Fruit fly (Drosophila melanogaster) whole organism, embryonic: Measurements from ENCODE around the gene Chro.

ENCODE experiments used
- CG10209 ChIP-seq: fragments of 200-800 bp; sonication (Bioruptor generic); optimal IDR thresholded peaks from 3 replicates; lab custom pipeline; 2017; ENCODE audit warnings: missing biosample characterization, mild to moderate bottlenecking, missing genetic modification characterization, missing genetic modification reagents
- CG10267 ChIP-seq: fragments of 200-800 bp; sonication (Bioruptor generic); optimal IDR thresholded peaks from 2 replicates; lab custom pipeline; 2018; ENCODE audit warnings: missing biosample characterization, mild to moderate bottlenecking, missing genetic modification characterization, moderate library complexity
- CG10543 ChIP-seq: fragments of 200-800 bp; sonication (Bioruptor generic); optimal IDR thresholded peaks from 3 replicates; lab custom pipeline; 2017; ENCODE audit warnings: missing biosample characterization, mild to moderate bottlenecking, missing genetic modification characterization, moderate library complexity
- CG10654 ChIP-seq: fragments of 200-800 bp; sonication (Bioruptor generic); optimal IDR thresholded peaks from 2 replicates; lab custom pipeline; 2016; ENCODE audit warnings: missing biosample characterization, missing genetic modification characterization
- CG12659 ChIP-seq: fragments of 200-800 bp; sonication (Bioruptor generic); optimal IDR thresholded peaks from 3 replicates; lab custom pipeline; 2017; ENCODE audit warnings: mild to moderate bottlenecking, missing biosample characterization, missing genetic modification reagents, missing genetic modification characterization
- CG15011 ChIP-seq: fragments of 200-800 bp; sonication (Bioruptor generic); optimal IDR thresholded peaks from 3 replicates; lab custom pipeline; 2018; ENCODE audit warnings: missing biosample characterization, mild to moderate bottlenecking, missing genetic modification characterization
- CG15696 ChIP-seq: fragments of 200-800 bp; sonication (Bioruptor generic); optimal IDR thresholded peaks from 2 replicates; lab custom pipeline; 2019; ENCODE audit warnings: missing biosample characterization, mild to moderate bottlenecking, missing genetic modification characterization, moderate library complexity
- CG16813 ChIP-seq: fragments of 200-800 bp; sonication (Bioruptor generic); IDR thresholded peaks from 3 replicates; pipeline ENCODE4 v1.3.6; 2022; ENCODE audit warnings: missing biosample characterization, missing genetic modification characterization; ENCODE audit not compliant: partially characterized antibody
- CG17802 ChIP-seq: fragments of 200-800 bp; sonication (Bioruptor generic); optimal IDR thresholded peaks from 2 replicates; lab custom pipeline; 2018; ENCODE audit warnings: missing biosample characterization, mild to moderate bottlenecking, missing genetic modification characterization, moderate library complexity
- CG17829 ChIP-seq: fragments of 200-800 bp; optimal IDR thresholded peaks from 2 replicates; lab custom pipeline; 2019; ENCODE audit warnings: missing biosample characterization, mild to moderate bottlenecking, missing genetic modification characterization, moderate library complexity
- CG18011 ChIP-seq: fragments of 200-800 bp; sonication (Bioruptor generic); optimal IDR thresholded peaks from 2 replicates; lab custom pipeline; 2017; ENCODE audit warnings: missing biosample characterization, missing genetic modification characterization, mild to moderate bottlenecking, moderate library complexity, missing genotype
- CG18262 ChIP-seq: fragments of 200-800 bp; optimal IDR thresholded peaks from 3 replicates; lab custom pipeline; 2019; ENCODE audit warnings: missing biosample characterization, mild to moderate bottlenecking, missing genetic modification characterization, moderate library complexity
- CG7556 ChIP-seq: fragments of 200-800 bp; sonication (Bioruptor generic); optimal IDR thresholded peaks from 2 replicates; lab custom pipeline; 2017; ENCODE audit warnings: missing biosample characterization, mild to moderate bottlenecking, missing genetic modification characterization
- CG9215 ChIP-seq: fragments of 200-800 bp; sonication (Bioruptor generic); IDR thresholded peaks from 2 replicates; pipeline ENCODE4 v1.3.6; 2022; ENCODE audit warnings: missing biosample characterization, missing genetic modification characterization
- Dad ChIP-seq: fragments of 200-800 bp; sonication (Bioruptor generic); optimal IDR thresholded peaks from 3 replicates; lab custom pipeline; 2016; ENCODE audit warnings: missing biosample characterization, missing genetic modification characterization
- Dref ChIP-seq: fragments of 200-800 bp; sonication (Bioruptor generic); IDR thresholded peaks from 2 replicates; pipeline ENCODE4 v1.3.6; 2022; ENCODE audit warnings: missing biosample characterization, missing genetic modification characterization
- Fer3 ChIP-seq: fragments of 200-800 bp; sonication (Bioruptor generic); optimal IDR thresholded peaks from 2 replicates; lab custom pipeline; 2018; ENCODE audit warnings: missing biosample characterization, mild to moderate bottlenecking, missing genetic modification characterization, moderate library complexity
- Hr51 ChIP-seq, 2 experiments: fragments of 200-800 bp; sonication (Bioruptor generic); optimal IDR thresholded peaks; 2 replicates in 1 of 2; 3 replicates in 1 of 2; lab custom pipeline; 2016 to 2018; ENCODE audit warnings: missing biosample characterization in 2 of 2, missing genetic modification characterization in 2 of 2, mild to moderate bottlenecking in 1 of 2, moderate library complexity in 1 of 2
- Myb ChIP-seq: fragments of 200-800 bp; sonication (Bioruptor generic); optimal IDR thresholded peaks from 2 replicates; lab custom pipeline; 2016; ENCODE audit warnings: missing biosample characterization, missing genetic modification characterization
- Sox102F ChIP-seq: fragments of 200-800 bp; sonication (Bioruptor generic); optimal IDR thresholded peaks from 2 replicates; lab custom pipeline; 2018; ENCODE audit warnings: missing biosample characterization, mild to moderate bottlenecking, missing genetic modification characterization, moderate library complexity
- Ssrp ChIP-seq: fragments of 200-800 bp; sonication (Bioruptor generic); optimal IDR thresholded peaks from 2 replicates; lab custom pipeline; 2018; ENCODE audit warnings: missing biosample characterization, mild to moderate bottlenecking, missing genetic modification characterization, moderate library complexity
- Taf1 ChIP-seq: fragments of 200-800 bp; sonication (Bioruptor generic); IDR thresholded peaks from 2 replicates; pipeline ENCODE4 v1.3.6; 2022; ENCODE audit warnings: missing biosample characterization, missing genetic modification characterization
- Vsx1 ChIP-seq: fragments of 200-800 bp; sonication (Bioruptor generic); optimal IDR thresholded peaks from 2 replicates; lab custom pipeline; 2017; ENCODE audit warnings: missing biosample characterization, mild to moderate bottlenecking, missing genetic modification characterization, missing genetic modification reagents
- ara ChIP-seq: fragments of 200-800 bp; sonication (Bioruptor generic); IDR thresholded peaks from 2 replicates; pipeline ENCODE4 v1.3.6; 2022; ENCODE audit warnings: missing biosample characterization, missing genetic modification characterization
- ash1 ChIP-seq: fragments of 200-800 bp; sonication (Bioruptor generic); optimal IDR thresholded peaks from 2 replicates; lab custom pipeline; 2018; ENCODE audit warnings: missing biosample characterization, mild to moderate bottlenecking, missing genetic modification characterization
- bcd ChIP-seq: fragments of 200-800 bp; sonication (Bioruptor generic); optimal IDR thresholded peaks from 2 replicates; lab custom pipeline; 2017; ENCODE audit warnings: missing biosample characterization, mild to moderate bottlenecking, missing genetic modification characterization
- br ChIP-seq: fragments of >200 bp; optimal IDR thresholded peaks from 2 replicates; lab custom pipeline; 2017
- caup ChIP-seq: fragments of 200-800 bp; sonication (Bioruptor generic); optimal IDR thresholded peaks from 3 replicates; lab custom pipeline; 2017; ENCODE audit warnings: missing biosample characterization, mild to moderate bottlenecking, missing genetic modification characterization, moderate library complexity; ENCODE audit not compliant: severe bottlenecking
- danr ChIP-seq: fragments of 200-800 bp; sonication (Bioruptor generic); IDR thresholded peaks from 2 replicates; pipeline ENCODE4 v1.3.6; 2022; ENCODE audit warnings: missing biosample characterization, missing genetic modification characterization
- emc ChIP-seq: fragments of 200-800 bp; sonication (Bioruptor generic); optimal IDR thresholded peaks from 2 replicates; lab custom pipeline; 2016; ENCODE audit warnings: missing biosample characterization, missing genetic modification characterization
- en ChIP-seq: fragments of 200-800 bp; sonication (Bioruptor generic); optimal IDR thresholded peaks from 2 replicates; lab custom pipeline; 2016; ENCODE audit warnings: missing biosample characterization, missing genetic modification characterization
- exex ChIP-seq: fragments of 200-800 bp; sonication (Bioruptor generic); optimal IDR thresholded peaks from 4 replicates; lab custom pipeline; 2018; ENCODE audit warnings: missing biosample characterization, mild to moderate bottlenecking, missing genetic modification characterization, moderate library complexity
- eyg ChIP-seq: fragments of 200-800 bp; sonication (Bioruptor generic); optimal IDR thresholded peaks from 3 replicates; lab custom pipeline; 2016; ENCODE audit warnings: missing biosample characterization, missing genetic modification characterization
- ftz-f1 ChIP-seq: fragments of 200-800 bp; sonication (Bioruptor generic); optimal IDR thresholded peaks from 2 replicates; lab custom pipeline; 2016; ENCODE audit warnings: missing biosample characterization, missing genetic modification characterization
- gce ChIP-seq: fragments of 200-800 bp; sonication (Bioruptor generic); IDR thresholded peaks from 3 replicates; pipeline ENCODE4 v1.3.6; 2022; ENCODE audit warnings: missing biosample characterization, missing genetic modification characterization
- gfzf ChIP-seq: fragments of 200-800 bp; sonication (Bioruptor generic); optimal IDR thresholded peaks from 2 replicates; lab custom pipeline; 2016; ENCODE audit warnings: missing biosample characterization, mild to moderate bottlenecking, missing genetic modification characterization, moderate library complexity
- inv ChIP-seq: fragments of 200-800 bp; sonication (Bioruptor generic); IDR thresholded peaks from 2 replicates; pipeline ENCODE4 v1.3.6; 2022; ENCODE audit warnings: missing biosample characterization, missing genetic modification characterization; ENCODE audit not compliant: partially characterized antibody
- jigr1 ChIP-seq: fragments of 200-800 bp; sonication (Bioruptor generic); IDR thresholded peaks from 3 replicates; pipeline ENCODE4 v1.3.6; 2022; ENCODE audit warnings: missing biosample characterization, missing genetic modification characterization
- kah ChIP-seq: fragments of 200-800 bp; sonication (Bioruptor generic); optimal IDR thresholded peaks from 2 replicates; lab custom pipeline; 2018; ENCODE audit warnings: missing biosample characterization, mild to moderate bottlenecking, missing genetic modification characterization
- knrl ChIP-seq: fragments of 200-800 bp; sonication (Bioruptor generic); IDR thresholded peaks from 3 replicates; pipeline ENCODE4 v1.3.6; 2022; ENCODE audit warnings: missing biosample characterization, missing genetic modification characterization; ENCODE audit not compliant: partially characterized antibody
- nau ChIP-seq: fragments of 200-800 bp; sonication (Bioruptor generic); optimal IDR thresholded peaks from 3 replicates; lab custom pipeline; 2017; ENCODE audit warnings: missing biosample characterization, mild to moderate bottlenecking, missing genetic modification characterization, missing genetic modification reagents
- pb ChIP-seq: fragments of 200-800 bp; sonication (Bioruptor generic); optimal IDR thresholded peaks from 3 replicates; lab custom pipeline; 2016; ENCODE audit warnings: missing biosample characterization, missing genetic modification characterization
- pnt ChIP-seq: fragments of 200-800 bp; sonication (Bioruptor generic); optimal IDR thresholded peaks from 3 replicates; lab custom pipeline; 2016; ENCODE audit warnings: missing biosample characterization, missing genetic modification characterization
- ranshi ChIP-seq: fragments of 200-800 bp; sonication (Bioruptor generic); IDR thresholded peaks from 2 replicates; pipeline ENCODE4 v1.3.6; 2022; ENCODE audit warnings: missing biosample characterization, missing genetic modification characterization
- row ChIP-seq: fragments of 200-800 bp; sonication (Bioruptor generic); IDR thresholded peaks from 3 replicates; pipeline ENCODE4 v1.3.6; 2022; ENCODE audit warnings: missing biosample characterization, missing genetic modification characterization
- schlank ChIP-seq: fragments of 200-800 bp; sonication (Bioruptor generic); optimal IDR thresholded peaks from 2 replicates; lab custom pipeline; 2018; ENCODE audit warnings: missing biosample characterization, mild to moderate bottlenecking, missing genetic modification characterization
- seq ChIP-seq: fragments of 200-800 bp; sonication (Bioruptor generic); IDR thresholded peaks from 2 replicates; pipeline ENCODE4 v1.3.6; 2022; ENCODE audit warnings: missing biosample characterization, missing genetic modification characterization
- tio ChIP-seq: fragments of 200-800 bp; sonication (Bioruptor generic); optimal IDR thresholded peaks from 2 replicates; lab custom pipeline; 2017; ENCODE audit warnings: missing biosample characterization, missing genetic modification characterization, inconsistent platforms
- twi ChIP-seq: fragments of 200-800 bp; optimal IDR thresholded peaks from 2 replicates; lab custom pipeline; 2019; ENCODE audit warnings: missing biosample characterization, mild to moderate bottlenecking, missing genetic modification characterization, moderate library complexity

Gene Chro

dm6 chr3L:22863367-22864078 lies 15.3 kb downstream of the Chro start, which contains the start of gene CG33169 (continued):
- peak; percentile 63 for TF ChIP-seq schlank
- peak; percentile 97 for TF ChIP-seq ftz-f1 (GFP tag; lab: Kevin White, UChicago)
- peak; percentile 73 for TF ChIP-seq knrl
- TF ChIP-seq br (lab: Kevin White, UChicago): no peak
- TF ChIP-seq pb (GFP tag; lab: Kevin White, UChicago): peak; percentile 79
- peak; percentile 81 for TF ChIP-seq pnt (GFP tag; lab: Kevin White, UChicago)
- peak; percentile 87 for TF ChIP-seq CG10209 (GFP tag; lab: Kevin White, UChicago)
- TF ChIP-seq nau (GFP tag; lab: Kevin White, UChicago): no peak
- peak; percentile 79 for TF ChIP-seq Fer3 (tag; lab: Kevin White, UChicago)
- peak; percentile 91 for TF ChIP-seq Myb (GFP tag; lab: Kevin White, UChicago)
- peak; percentile 93 for TF ChIP-seq CG12659 (GFP tag; lab: Kevin White, UChicago)
- TF ChIP-seq ara (GFP tag; lab: Robert Waterston, UW): peak; percentile 82
- TF ChIP-seq bcd (GFP tag; lab: Kevin White, UChicago): peak; percentile 88
- TF ChIP-seq tio: peak; percentile 29
- TF ChIP-seq CG15011: peak; percentile 52
- peak; percentile 60 for TF ChIP-seq Dref (GFP tag; lab: Robert Waterston, UW)
- TF ChIP-seq CG16813 (GFP tag; lab: Robert Waterston, UW): peak; percentile 71
- TF ChIP-seq CG10654 (GFP tag; lab: Kevin White, UChicago): peak; percentile 80
- peak; percentile 100 for TF ChIP-seq CG18011 (GFP tag; lab: Kevin White, UChicago)
- peak; percentile 52 for TF ChIP-seq twi (tag; lab: Kevin White, UChicago)
- TF ChIP-seq eyg (GFP tag; lab: Kevin White, UChicago): peak; percentile 81
- TF ChIP-seq gce (GFP tag; lab: Robert Waterston, UW): peak; percentile 72; the same call in 2 of the 3 replicates
- TF ChIP-seq en (GFP tag; lab: Kevin White, UChicago): peak; percentile 46
- peak; percentile 56 for TF ChIP-seq Vsx1 (GFP tag; lab: Kevin White, UChicago)
- no peak for TF ChIP-seq Taf1
- no peak for TF ChIP-seq exex
- TF ChIP-seq jigr1 (GFP tag; lab: Robert Waterston, UW): 0 out of 3 replicates have a peak, but pooled peaks have one; percentile 49
- peak; percentile 98 for TF ChIP-seq kah
- peak; percentile 47; the same call in 1 of the 2 replicates for TF ChIP-seq danr (GFP tag; lab: Robert Waterston, UW)
- TF ChIP-seq inv (GFP tag; lab: Robert Waterston, UW): peak; percentile 61
- no peak for TF ChIP-seq seq (GFP tag; lab: Robert Waterston, UW)
- TF ChIP-seq CG15696: peak; percentile 46
- TF ChIP-seq caup (GFP tag; lab: Kevin White, UChicago): peak; percentile 91
- TF ChIP-seq CG17829 (tag; lab: Kevin White, UChicago): peak; percentile 76
- peak in 1 of 2 experiments; percentile 90 for TF ChIP-seq Hr51 (GFP tag; optimal IDR thresholded peaks at IDR 0.05; lab: Kevin White, UChicago)
- TF ChIP-seq CG9215 (GFP tag; lab: Robert Waterston, UW): peak; percentile 80
- no peak for TF ChIP-seq CG7556 (GFP tag; lab: Kevin White, UChicago)
- TF ChIP-seq Dad (GFP tag; lab: Kevin White, UChicago): peak; percentile 91
- peak; percentile 69 for TF ChIP-seq row
- TF ChIP-seq CG10543 (GFP tag; lab: Kevin White, UChicago): peak; percentile 96
- TF ChIP-seq ash1 (GFP tag; lab: Kevin White, UChicago): peak; percentile 91
- peak; percentile 33 for TF ChIP-seq Ssrp (tag; lab: Kevin White, UChicago)
- peak; percentile 59 for TF ChIP-seq Sox102F (GFP tag; lab: Kevin White, UChicago)
- peak; percentile 67 for TF ChIP-seq CG17802 (tag; lab: Kevin White, UChicago)
- TF ChIP-seq CG18262: no peak
- peak; percentile 99 for TF ChIP-seq CG10267 (tag; lab: Kevin White, UChicago)
- TF ChIP-seq ranshi (GFP tag; lab: Robert Waterston, UW): peak; percentile 84
- peak; percentile 88 for TF ChIP-seq emc (GFP tag; lab: Kevin White, UChicago)
- TF ChIP-seq gfzf (GFP tag; lab: Kevin White, UChicago): peak; percentile 51
